Worm (Caenorhabditis elegans) whole organism, L1 larva: ENCODE data around the gene F42G4.7.

ENCODE experiments used
- fos-1 ChIP-seq: fragments of 150-350 bp; optimal IDR thresholded peaks from 2 replicates; lab custom pipeline; 2014; ENCODE audit warnings: missing biosample characterization, missing genetic modification characterization
- ztf-4 ChIP-seq: fragments of 150-350 bp; optimal IDR thresholded peaks from 2 replicates; lab custom pipeline; 2014; ENCODE audit warnings: missing biosample characterization, missing genetic modification characterization

DNA sequence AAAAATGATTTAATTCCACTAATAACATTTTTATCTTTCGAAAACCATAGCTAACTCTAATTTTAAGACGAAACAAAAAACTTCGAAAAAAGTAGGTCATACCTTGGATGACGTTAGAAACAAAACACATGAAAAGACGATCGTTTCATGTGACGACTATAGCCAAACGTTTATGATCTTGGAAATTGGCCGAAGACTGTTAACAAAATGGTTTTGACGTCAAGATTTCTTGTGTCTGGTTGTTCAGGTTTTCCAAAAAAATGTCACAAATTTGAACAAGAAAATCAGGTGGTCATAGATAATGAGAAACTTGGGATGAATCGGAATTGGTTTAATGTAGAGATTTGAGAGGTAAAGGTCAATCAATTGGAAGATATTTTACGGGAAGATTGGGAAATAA lies 43.8 kb downstream of the F42G4.7 start:
- TF ChIP-seq fos-1 (tag; lab: Kevin White, UChicago): no peak
- TF ChIP-seq ztf-4 (tag; lab: Kevin White, UChicago): no peak
